Worm (Caenorhabditis elegans): ENCODE data around the gene B0001.5.
"Not testable (repeated sequence)": the region's sequence is repeated elsewhere in the genome, so short reads cannot be mapped to it uniquely, and the experiment has no call there.

B0001.5 gene

ce11 chrIV:12143231-12143630, at the start of gene B0001.5:
Gene B0001.5, minus strand, starts transcription at chrIV:12143331.
- TF ChIP-seq hmg-1.1 (GFP tag; IDR thresholded peaks at IDR 0.05), result no peak
- TF ChIP-seq lin-15B (tag; optimal IDR thresholded peaks at IDR 0.05), result no peak
- no peak for TF ChIP-seq F37D6.2 (tag; optimal IDR thresholded peaks at IDR 0.05)
- TF ChIP-seq F26F4.8 (GFP tag; conservative IDR thresholded peaks at IDR 0.05), result no peak
- no peak for TF ChIP-seq madf-9 (GFP tag; conservative IDR thresholded peaks at IDR 0.05)
- no peak for TF ChIP-seq zfp-3 (GFP tag; conservative IDR thresholded peaks at IDR 0.05)
- no peak for TF ChIP-seq unc-39 (tag; optimal IDR thresholded peaks at IDR 0.05)

ce11 chrIV:12192104-12192763, 49.1 kb upstream of the B0001.5 start:
- TF ChIP-seq daf-16 (GFP tag; optimal IDR thresholded peaks at IDR 0.05) (no peak), daf-16 (tag; optimal IDR thresholded peaks at IDR 0.05) (no peak), ceh-20 (GFP tag; IDR thresholded peaks at IDR 0.05) (no peak), unc-62 (GFP tag; optimal IDR thresholded peaks at IDR 0.05 in 1 of 2) (peak in 1 of 2 experiments; percentile 98), unc-62 (tag; optimal IDR thresholded peaks at IDR 0.05) (no peak), saeg-2 (GFP tag; IDR thresholded peaks at IDR 0.05) (no peak), pqm-1 (tag; optimal IDR thresholded peaks at IDR 0.05) (no peak), dmd-8 (GFP tag; IDR thresholded peaks at IDR 0.05) (no peak), aha-1 (tag) (peak; percentile 25), daf-19 (GFP tag; conservative IDR thresholded peaks at IDR 0.05) (no peak)

ce11 chrIV:12178235-12178634, 35.1 kb upstream of the B0001.5 start, which contains the start of gene nlr-1:
Gene nlr-1, minus strand, starts transcription at chrIV:12178335.
- not testable (repeated sequence) for TF ChIP-seq saeg-2 (GFP tag; IDR thresholded peaks at IDR 0.05); hif-1 (tag; optimal IDR thresholded peaks at IDR 0.05); Y75B8A.6 (GFP tag; IDR thresholded peaks at IDR 0.05)

- TF ChIP-seq madf-5 (GFP tag; IDR thresholded peaks at IDR 0.05) (peak in 1 of 2 experiments; percentile 78; a peak in 2 of 4 replicates), lim-7 (GFP tag; IDR thresholded peaks at IDR 0.05) (0 out of 2 replicates have a peak, but pooled peaks have one; percentile 40)
Measured at ce11 chrIV:12170396-12170795, 27.3 kb upstream of the B0001.5 start.

ce11 chrIV:12167944-12168343, 24.8 kb upstream of the B0001.5 start, which contains the start of gene F20B10.3:
Gene F20B10.3, plus strand, starts transcription at chrIV:12168244.
- no peak for TF ChIP-seq duxl-1 (tag; optimal IDR thresholded peaks at IDR 0.05; ENCODE audit: poor library complexity)
- no peak for TF ChIP-seq nhr-6 (tag; optimal IDR thresholded peaks at IDR 0.05)
- no peak for TF ChIP-seq skn-1 (tag; optimal IDR thresholded peaks at IDR 0.05)
- TF ChIP-seq attf-4 (tag; optimal IDR thresholded peaks at IDR 0.05), result no peak
- no peak for TF ChIP-seq nhr-77 (tag; optimal IDR thresholded peaks at IDR 0.05)
- no peak for TF ChIP-seq F37D6.2 (tag; optimal IDR thresholded peaks at IDR 0.05)
- TF ChIP-seq nhr-41 (GFP tag; IDR thresholded peaks at IDR 0.05), result no peak
- no peak for TF ChIP-seq egl-27 (tag; optimal IDR thresholded peaks at IDR 0.05)
- TF ChIP-seq R02D3.7 (tag; optimal IDR thresholded peaks at IDR 0.05), result no peak
- no peak for TF ChIP-seq ZK546.5 (tag; optimal IDR thresholded peaks at IDR 0.05)
- no peak for TF ChIP-seq F26F4.8 (GFP tag; conservative IDR thresholded peaks at IDR 0.05)
- no peak for TF ChIP-seq egl-43 (GFP tag; IDR thresholded peaks at IDR 0.05)
- TF ChIP-seq snpc-4 (tag; optimal IDR thresholded peaks at IDR 0.05), result no peak
- TF ChIP-seq zfp-2 (tag; optimal IDR thresholded peaks at IDR 0.05), result no peak
- no peak for TF ChIP-seq sdz-12 (GFP tag; optimal IDR thresholded peaks at IDR 0.05)
